Fruit fly (Drosophila melanogaster) whole organism, embryonic: ENCODE results near the gene Tcs6.

ENCODE experiments used
- BEAF-32 ChIP-seq: fragments of 200-800 bp; sonication (Bioruptor generic); optimal IDR thresholded peaks from 3 replicates; lab custom pipeline; 2017; ENCODE audit warnings: missing biosample characterization, missing genetic modification characterization, mild to moderate bottlenecking, moderate library complexity, missing genetic modification reagents
- Blimp-1 ChIP-seq: fragments of 200-800 bp; sonication (Bioruptor generic); optimal IDR thresholded peaks from 3 replicates; lab custom pipeline; 2018; ENCODE audit warnings: missing biosample characterization, missing genetic modification characterization, mild to moderate bottlenecking, moderate library complexity, missing genetic modification reagents
- CG10462 ChIP-seq: fragments of 200-800 bp; sonication (Bioruptor generic); optimal IDR thresholded peaks from 2 replicates; lab custom pipeline; 2016; ENCODE audit warnings: missing biosample characterization, missing genetic modification characterization
- CG11456 ChIP-seq: fragments of 200-800 bp; sonication (Bioruptor generic); IDR thresholded peaks from 3 replicates; pipeline ENCODE4 v1.3.6; 2022; ENCODE audit warnings: missing biosample characterization, missing genetic modification characterization
- CG14860 ChIP-seq: fragments of 200-800 bp; sonication (Bioruptor generic); IDR thresholded peaks from 3 replicates; pipeline ENCODE4 v1.3.6; 2022; ENCODE audit warnings: missing biosample characterization, missing genetic modification characterization; ENCODE audit not compliant: partially characterized antibody
- CG15073 ChIP-seq: fragments of 200-800 bp; sonication (Bioruptor generic); optimal IDR thresholded peaks from 2 replicates; lab custom pipeline; 2016; ENCODE audit warnings: missing biosample characterization, missing genetic modification characterization
- CG15601 ChIP-seq: fragments of 200-800 bp; sonication (Bioruptor generic); optimal IDR thresholded peaks from 3 replicates; lab custom pipeline; 2019; ENCODE audit warnings: missing biosample characterization, mild to moderate bottlenecking, missing genetic modification characterization, moderate library complexity
- CG2199 ChIP-seq: fragments of 200-800 bp; sonication (Bioruptor generic); IDR thresholded peaks from 3 replicates; pipeline ENCODE4 v1.3.6; 2022; ENCODE audit warnings: missing biosample characterization, missing genetic modification characterization
- CG32772 ChIP-seq: fragments of 200-800 bp; sonication (Bioruptor generic); IDR thresholded peaks from 2 replicates; pipeline ENCODE4 v1.3.6; 2022; ENCODE audit warnings: missing biosample characterization, missing genetic modification characterization
- CG3281 ChIP-seq: fragments of 200-800 bp; sonication (Bioruptor generic); optimal IDR thresholded peaks from 3 replicates; lab custom pipeline; 2017; ENCODE audit warnings: missing biosample characterization, mild to moderate bottlenecking, missing genetic modification characterization
- CG3838 ChIP-seq: fragments of 200-800 bp; sonication (Bioruptor generic); optimal IDR thresholded peaks from 3 replicates; lab custom pipeline; 2016; ENCODE audit warnings: missing biosample characterization, missing genetic modification characterization
- CG8281 ChIP-seq: fragments of 200-800 bp; sonication (Bioruptor generic); optimal IDR thresholded peaks from 2 replicates; lab custom pipeline; 2018; ENCODE audit warnings: missing biosample characterization, mild to moderate bottlenecking, missing genetic modification characterization, moderate library complexity
- CG8290 ChIP-seq, 3 experiments: fragments of 200-800 bp; sonication (Bioruptor generic); optimal IDR thresholded peaks; 2 replicates each; lab custom pipeline; 2016 to 2019; ENCODE audit warnings: missing biosample characterization in 3 of 3, missing genetic modification characterization in 3 of 3, mild to moderate bottlenecking in 2 of 3, moderate library complexity in 1 of 3
- CG8944 ChIP-seq: fragments of 200-800 bp; sonication (Bioruptor generic); optimal IDR thresholded peaks from 3 replicates; lab custom pipeline; 2016; ENCODE audit warnings: missing biosample characterization, missing genetic modification characterization
- CoRest ChIP-seq: fragments of 200-800 bp; sonication (Bioruptor generic); optimal IDR thresholded peaks from 3 replicates; lab custom pipeline; 2018; ENCODE audit warnings: missing biosample characterization, mild to moderate bottlenecking, missing genetic modification characterization, moderate library complexity
- D ChIP-seq, 2 experiments: fragments of 200-800 bp in 1 of 2; fragments of >200 bp in 1 of 2; sonication (Bioruptor generic) in 1 of 2; optimal IDR thresholded peaks; 2 replicates in 1 of 2; 3 replicates in 1 of 2; lab custom pipeline; 2017; ENCODE audit warnings: mild to moderate bottlenecking in 1 of 2, missing biosample characterization in 1 of 2, missing genetic modification characterization in 1 of 2, missing genetic modification reagents in 1 of 2
- E2f1 ChIP-seq: fragments of 200-800 bp; sonication (Bioruptor generic); IDR thresholded peaks from 2 replicates; pipeline ENCODE4 v1.3.6; 2022; ENCODE audit warnings: missing biosample characterization, missing genetic modification characterization
- Ets65A ChIP-seq: fragments of 200-800 bp; sonication (Bioruptor generic); peaks from one replicate; lab custom pipeline; 2016; ENCODE audit warnings: missing biosample characterization, missing genetic modification characterization
- Gug ChIP-seq: fragments of 200-800 bp; sonication (Bioruptor generic); IDR thresholded peaks from 4 replicates; pipeline ENCODE4 v1.3.6; 2022; ENCODE audit warnings: missing biosample characterization, missing genetic modification characterization
- Hey ChIP-seq: fragments of 200-800 bp; sonication (Bioruptor generic); optimal IDR thresholded peaks from 3 replicates; lab custom pipeline; 2018; ENCODE audit warnings: missing biosample characterization, mild to moderate bottlenecking, missing genetic modification characterization
- Hr39 ChIP-seq: fragments of >200 bp; optimal IDR thresholded peaks from 2 replicates; lab custom pipeline; 2017
- MESR4 ChIP-seq: fragments of 200-800 bp; sonication (Bioruptor generic); optimal IDR thresholded peaks from 2 replicates; lab custom pipeline; 2018; ENCODE audit warnings: missing biosample characterization, mild to moderate bottlenecking, missing genetic modification characterization, moderate library complexity
- Oli ChIP-seq: fragments of 200-800 bp; sonication (Bioruptor generic); optimal IDR thresholded peaks from 2 replicates; lab custom pipeline; 2018; ENCODE audit warnings: missing biosample characterization, mild to moderate bottlenecking, missing genetic modification characterization, moderate library complexity
- Pdp1 ChIP-seq, 2 experiments: fragments of 200-800 bp; sonication (Bioruptor generic); optimal IDR thresholded peaks; 3 replicates each; lab custom pipeline; 2016; ENCODE audit warnings: missing biosample characterization in 2 of 2, missing genetic modification characterization in 2 of 2, mild to moderate bottlenecking in 1 of 2, moderate library complexity in 1 of 2
- Sox100B ChIP-seq: fragments of 200-800 bp; sonication (Bioruptor generic); optimal IDR thresholded peaks from 3 replicates; lab custom pipeline; 2018; ENCODE audit warnings: missing biosample characterization, mild to moderate bottlenecking, missing genetic modification characterization
- Sox102F ChIP-seq: fragments of 200-800 bp; sonication (Bioruptor generic); optimal IDR thresholded peaks from 2 replicates; lab custom pipeline; 2018; ENCODE audit warnings: missing biosample characterization, mild to moderate bottlenecking, missing genetic modification characterization, moderate library complexity
- Vsx1 ChIP-seq: fragments of 200-800 bp; sonication (Bioruptor generic); optimal IDR thresholded peaks from 2 replicates; lab custom pipeline; 2017; ENCODE audit warnings: missing biosample characterization, mild to moderate bottlenecking, missing genetic modification characterization, missing genetic modification reagents
- Xrp1 ChIP-seq: fragments of 200-800 bp; sonication (Bioruptor generic); IDR thresholded peaks from 2 replicates; pipeline ENCODE4 v1.3.6; 2022; ENCODE audit warnings: missing biosample characterization, missing genetic modification characterization
- abd-A ChIP-seq: fragments of 200-800 bp; sonication (Bioruptor generic); optimal IDR thresholded peaks from 3 replicates; lab custom pipeline; 2019; ENCODE audit warnings: missing biosample characterization, mild to moderate bottlenecking, missing genetic modification characterization, moderate library complexity
- ap ChIP-seq: fragments of 200-800 bp; sonication (Bioruptor generic); IDR thresholded peaks from 2 replicates; pipeline ENCODE4 v1.3.6; 2022; ENCODE audit warnings: missing biosample characterization, missing genetic modification characterization
- ase ChIP-seq: fragments of 200-800 bp; sonication (Bioruptor generic); IDR thresholded peaks from 3 replicates; pipeline ENCODE4 v1.3.6; 2022; ENCODE audit warnings: missing biosample characterization, missing genetic modification characterization
- crc ChIP-seq: fragments of 200-800 bp; sonication (Bioruptor generic); optimal IDR thresholded peaks from 2 replicates; lab custom pipeline; 2016; ENCODE audit warnings: missing biosample characterization, missing genetic modification characterization
- dimm ChIP-seq: fragments of 200-800 bp; sonication (Bioruptor generic); IDR thresholded peaks from 2 replicates; pipeline ENCODE4 v1.3.6; 2022; ENCODE audit warnings: missing biosample characterization, missing genetic modification characterization
- ewg ChIP-seq: fragments of 200-800 bp; sonication (Bioruptor generic); optimal IDR thresholded peaks from 3 replicates; lab custom pipeline; 2017; ENCODE audit warnings: mild to moderate bottlenecking, missing biosample characterization, missing genetic modification reagents, missing genetic modification characterization
- h ChIP-seq: fragments of >200 bp; optimal IDR thresholded peaks from 2 replicates; lab custom pipeline; 2017
- onecut ChIP-seq: fragments of 200-800 bp; sonication (Bioruptor generic); IDR thresholded peaks from 2 replicates; pipeline ENCODE4 v1.3.6; 2022; ENCODE audit warnings: missing biosample characterization, missing genetic modification characterization
- phol ChIP-seq: fragments of 200-800 bp; sonication (Bioruptor generic); optimal IDR thresholded peaks from 3 replicates; lab custom pipeline; 2018; ENCODE audit warnings: missing biosample characterization, mild to moderate bottlenecking, missing genetic modification characterization, moderate library complexity
- pita ChIP-seq: fragments of 200-800 bp; sonication (Bioruptor generic); optimal IDR thresholded peaks from 2 replicates; lab custom pipeline; 2017; ENCODE audit warnings: missing biosample characterization, mild to moderate bottlenecking, missing genetic modification characterization
- pros ChIP-seq: fragments of 200-800 bp; sonication (Bioruptor generic); optimal IDR thresholded peaks from 3 replicates; lab custom pipeline; 2019; ENCODE audit warnings: missing biosample characterization, mild to moderate bottlenecking, missing genetic modification characterization, moderate library complexity
- sc ChIP-seq, 3 experiments: fragments of >200 bp in 2 of 3; fragments of 200-800 bp in 1 of 3; sonication (Bioruptor generic) in 1 of 3; optimal IDR thresholded peaks; 2 replicates in 2 of 3; 3 replicates in 1 of 3; lab custom pipeline; 2017; ENCODE audit warnings: mild to moderate bottlenecking in 1 of 3, missing biosample characterization in 1 of 3, missing genetic modification characterization in 1 of 3, missing genetic modification reagents in 1 of 3
- scrt ChIP-seq: fragments of 200-800 bp; sonication (Bioruptor generic); optimal IDR thresholded peaks from 2 replicates; lab custom pipeline; 2018; ENCODE audit warnings: missing biosample characterization, mild to moderate bottlenecking, missing genetic modification characterization, moderate library complexity
- sim ChIP-seq: fragments of 200-800 bp; sonication (Bioruptor generic); IDR thresholded peaks from 2 replicates; pipeline ENCODE4 v1.3.6; 2022; ENCODE audit warnings: missing biosample characterization, missing genetic modification characterization
- sr ChIP-seq: fragments of 200-800 bp; sonication (Bioruptor generic); IDR thresholded peaks from 3 replicates; pipeline ENCODE4 v1.3.6; 2022; ENCODE audit warnings: missing biosample characterization, missing genetic modification characterization
- tap ChIP-seq: fragments of 200-800 bp; optimal IDR thresholded peaks from 3 replicates; lab custom pipeline; 2019; ENCODE audit warnings: missing biosample characterization, mild to moderate bottlenecking, missing genetic modification characterization, moderate library complexity
- tgo ChIP-seq: fragments of 200-800 bp; sonication (Bioruptor generic); IDR thresholded peaks from 3 replicates; pipeline ENCODE4 v1.3.6; 2022; ENCODE audit warnings: missing biosample characterization, missing genetic modification characterization
- trh ChIP-seq: fragments of 200-800 bp; sonication (Bioruptor generic); optimal IDR thresholded peaks from 2 replicates; lab custom pipeline; 2016; ENCODE audit warnings: missing biosample characterization, missing genetic modification characterization
- tup ChIP-seq: fragments of 200-800 bp; sonication (Bioruptor generic); optimal IDR thresholded peaks from 2 replicates; lab custom pipeline; 2016; ENCODE audit warnings: missing biosample characterization, mild to moderate bottlenecking, missing genetic modification characterization, moderate library complexity
- twi ChIP-seq: fragments of 200-800 bp; optimal IDR thresholded peaks from 2 replicates; lab custom pipeline; 2019; ENCODE audit warnings: missing biosample characterization, mild to moderate bottlenecking, missing genetic modification characterization, moderate library complexity
- wek ChIP-seq: fragments of 200-800 bp; sonication (Bioruptor generic); optimal IDR thresholded peaks from 3 replicates; lab custom pipeline; 2018; ENCODE audit warnings: missing biosample characterization, mild to moderate bottlenecking, missing genetic modification characterization, moderate library complexity

Tcs6 gene

DNA sequence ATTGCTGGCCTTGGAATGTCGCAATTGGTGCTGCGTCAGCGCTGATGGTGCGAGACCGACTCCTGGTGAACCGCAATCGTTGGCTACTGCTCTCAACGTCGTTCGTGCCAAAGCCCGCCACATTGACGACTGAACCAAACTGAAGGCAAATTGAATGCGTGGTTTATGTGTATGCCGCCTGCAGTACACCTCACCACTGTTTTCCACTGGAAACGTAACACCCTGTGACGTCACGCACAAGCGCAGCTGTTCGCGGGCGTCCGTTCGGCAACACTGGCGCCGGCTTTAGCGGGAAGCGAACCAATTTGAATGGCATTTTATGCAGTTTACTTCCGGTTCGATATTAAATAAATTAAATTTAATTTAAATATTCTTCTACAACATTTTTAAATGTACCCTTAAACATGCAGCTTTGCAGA, 2.8 kb downstream of the Tcs6 start, which contains the start of gene Cmpk (continued):
- TF ChIP-seq CoRest (tag; lab: Kevin White, UChicago) (peak; percentile 58), phol (peak; percentile 68), ewg (GFP tag; lab: Kevin White, UChicago) (peak; percentile 96), CG8281 (tag; lab: Kevin White, UChicago) (peak; percentile 14), CG32772 (GFP tag; lab: Robert Waterston, UW) (no peak), Vsx1 (GFP tag; lab: Kevin White, UChicago) (no peak), MESR4 (peak; percentile 96), h (lab: Kevin White, UChicago) (no peak), tgo (GFP tag; lab: Robert Waterston, UW) (no peak; the same call in 2 of the 3 replicates), sc (optimal IDR thresholded peaks at IDR 0.05; lab: Kevin White, UChicago) (no peak), sc (GFP tag; optimal IDR thresholded peaks at IDR 0.05; lab: Kevin White, UChicago) (peak; percentile 71), CG2199 (GFP tag; lab: Robert Waterston, UW) (no peak), CG8944 (peak; percentile 40), pros (no peak), CG14860 (GFP tag; lab: Robert Waterston, UW) (no peak), CG15073 (GFP tag; lab: Kevin White, UChicago) (no peak), ap (GFP tag; lab: Robert Waterston, UW) (no peak), trh (no peak), tap (peak; percentile 72), wek (GFP tag; lab: Kevin White, UChicago) (peak; percentile 68), CG10462 (GFP tag; lab: Kevin White, UChicago) (no peak), E2f1 (GFP tag; lab: Robert Waterston, UW) (peak; percentile 70), Xrp1 (GFP tag; lab: Robert Waterston, UW) (no peak), D (optimal IDR thresholded peaks at IDR 0.05; lab: Kevin White, UChicago) (no peak), D (GFP tag; optimal IDR thresholded peaks at IDR 0.05; lab: Kevin White, UChicago) (peak; percentile 51), CG15601 (tag; lab: Kevin White, UChicago) (peak; percentile 97), CG3281 (GFP tag; lab: Kevin White, UChicago) (peak; percentile 84), sr (GFP tag; lab: Robert Waterston, UW) (peak; percentile 66; the same call in 2 of the 3 replicates), Pdp1 (GFP tag; optimal IDR thresholded peaks at IDR 0.05; lab: Kevin White, UChicago) (peak in 1 of 2 experiments; percentile 94), Sox100B (peak; percentile 69), abd-A (no peak), pita (GFP tag; lab: Kevin White, UChicago) (no peak), Hr39 (lab: Kevin White, UChicago) (no peak), Gug (GFP tag; lab: Robert Waterston, UW) (0 out of 4 replicates have a peak, but pooled peaks have one; percentile 6), scrt (GFP tag; lab: Kevin White, UChicago) (peak; percentile 71), Ets65A (GFP tag; lab: Kevin White, UChicago) (peak; percentile 86), sim (GFP tag; lab: Robert Waterston, UW) (peak; percentile 52; the same call in 1 of the 2 replicates), Blimp-1 (GFP tag; lab: Kevin White, UChicago) (no peak), CG11456 (GFP tag; lab: Robert Waterston, UW) (peak; percentile 78), Hey (tag; lab: Kevin White, UChicago) (no peak), dimm (GFP tag; lab: Robert Waterston, UW) (no peak), CG8290 (GFP tag; optimal IDR thresholded peaks at IDR 0.05; lab: Kevin White, UChicago) (peak; percentile 56), CG8290 (tag; optimal IDR thresholded peaks at IDR 0.05; lab: Kevin White, UChicago) (peak in 1 of 2 experiments; percentile 85), tup (GFP tag; lab: Kevin White, UChicago) (peak; percentile 46), ase (peak; percentile 43; the same call in 2 of the 3 replicates), Oli (tag; lab: Kevin White, UChicago) (peak; percentile 41), crc (GFP tag; lab: Kevin White, UChicago) (peak; percentile 24), twi (tag; lab: Kevin White, UChicago) (peak; percentile 47), CG3838 (GFP tag; lab: Kevin White, UChicago) (no peak), BEAF-32 (GFP tag; lab: Kevin White, UChicago) (peak; percentile 29), onecut (peak; percentile 65), Sox102F (no peak)
